Worm (Caenorhabditis elegans): Measurements from ENCODE around the gene Y70C5A.4.

- TF ChIP-seq unc-39 (tag; optimal IDR thresholded peaks at IDR 0.05), result no peak
- TF ChIP-seq nhr-76 (tag; optimal IDR thresholded peaks at IDR 0.05), result no peak
- TF ChIP-seq blmp-1 (tag; optimal IDR thresholded peaks at IDR 0.05), result no peak
- TF ChIP-seq pha-4 (tag; optimal IDR thresholded peaks at IDR 0.05), result no peak
- TF ChIP-seq bed-3 (GFP tag; optimal IDR thresholded peaks at IDR 0.05), result no peak
- TF ChIP-seq lsy-2 (tag; optimal IDR thresholded peaks at IDR 0.05), result no peak
- no peak for TF ChIP-seq ham-2 (GFP tag; optimal IDR thresholded peaks at IDR 0.05)
- TF ChIP-seq ztf-11 (tag; optimal IDR thresholded peaks at IDR 0.05), result no peak
- no peak for TF ChIP-seq elt-3 (tag; optimal IDR thresholded peaks at IDR 0.05)
- TF ChIP-seq M03D4.4 (tag; optimal IDR thresholded peaks at IDR 0.05), result no peak
- TF ChIP-seq lin-13 (tag; optimal IDR thresholded peaks at IDR 0.05), result no peak
- no peak for TF ChIP-seq unc-62 (GFP tag; optimal IDR thresholded peaks at IDR 0.05)
- no peak for TF ChIP-seq sptf-1 (tag; optimal IDR thresholded peaks at IDR 0.05)
- no peak for TF ChIP-seq nhr-12 (tag; optimal IDR thresholded peaks at IDR 0.05)
Observed at ce11 chrV:16593792-16594059, 23.8 kb upstream of the Y70C5A.4 start.

All from whole organism, mixed stage, embryonic.